Worm (Caenorhabditis elegans) whole organism, midembryonic: ENCODE results near the gene fbxa-69.

Source experiments
- T22C8.4 ChIP-seq: fragments of 200-800 bp; sonication (Bioruptor generic); IDR thresholded peaks from 2 replicates; pipeline ENCODE4 v1.3.6; 2022; ENCODE audit warnings: missing genetic modification characterization, missing compliant biosample characterization
- cog-1 ChIP-seq: sonication (generic microtip); optimal IDR thresholded peaks from 2 replicates; lab custom pipeline; 2016; ENCODE audit warnings: missing genetic modification characterization, missing compliant biosample characterization
- ref-1 ChIP-seq: fragments of 200-800 bp; sonication (Bioruptor generic); conservative IDR thresholded peaks from 2 replicates; pipeline ENCODE4 v1.3.6; 2022; ENCODE audit warnings: missing genetic modification reagents, missing genetic modification characterization, missing compliant biosample characterization

- no peak for TF ChIP-seq ref-1 (GFP tag; lab: Robert Waterston, UW)
- TF ChIP-seq T22C8.4 (GFP tag; lab: Robert Waterston, UW), result no peak
- TF ChIP-seq cog-1 (tag; lab: Kevin White, UChicago), result no peak
These were observed 2.0 kb upstream of the fbxa-69 start, which contains the start of gene abf-3 for ce11 chrV:15817746-15818145.
